Worm (Caenorhabditis elegans): Measurements from ENCODE around the gene sup-12.

DNA sequence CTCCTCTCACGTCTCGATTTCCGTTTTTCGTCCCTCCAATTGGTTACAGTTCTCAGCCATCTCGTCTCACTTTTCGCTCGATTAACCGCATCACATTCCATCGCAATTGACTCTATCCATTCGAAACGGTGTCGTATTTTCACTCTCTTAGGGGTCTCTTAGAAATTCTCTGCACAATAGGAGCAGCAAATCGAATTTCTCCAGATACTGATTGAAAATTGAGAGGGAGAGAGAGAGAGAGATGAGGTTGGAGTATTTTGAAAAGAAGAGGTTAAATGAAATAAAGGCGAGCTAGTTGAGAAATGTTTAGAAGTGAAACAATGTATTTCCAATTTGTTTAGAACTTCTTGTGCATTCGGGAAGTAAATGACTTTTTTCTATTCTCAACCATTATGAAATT is 3.0 kb upstream of the sup-12 start:
- TF ChIP-seq nhr-76 (tag; optimal IDR thresholded peaks at IDR 0.05) (no peak), aly-2 (tag; optimal IDR thresholded peaks at IDR 0.05) (no peak), daf-12 (tag; optimal IDR thresholded peaks at IDR 0.05) (no peak), F10B5.3 (tag; optimal IDR thresholded peaks at IDR 0.05) (no peak), pha-4 (GFP tag; IDR thresholded peaks at IDR 0.05) (no peak), pha-4 (tag; optimal IDR thresholded peaks at IDR 0.05) (no peak), aha-1 (tag) (no peak), dmd-8 (GFP tag; IDR thresholded peaks at IDR 0.05) (no peak)
